Worm (Caenorhabditis elegans) whole organism, L1 larva: ENCODE data around the gene ehbp-1.
A peak's percentile ranks its signal among the peaks of the same experiment; 100 is the strongest.

Experiments used
- C04F5.9 ChIP-seq: sonication (generic microtip); optimal IDR thresholded peaks from 2 replicates; lab custom pipeline; 2016; ENCODE audit warnings: missing genetic modification characterization, missing compliant biosample characterization
- C16A3.4 ChIP-seq: fragments of 150-350 bp; optimal IDR thresholded peaks from 2 replicates; lab custom pipeline; 2014; ENCODE audit warnings: missing biosample characterization, missing genetic modification characterization
- alr-1 ChIP-seq: fragments of 200-800 bp; sonication (Bioruptor generic); optimal IDR thresholded peaks from 2 replicates; lab custom pipeline; 2018; ENCODE audit warnings: borderline replicate concordance, mild to moderate bottlenecking, missing genetic modification characterization, missing compliant biosample characterization
- aly-2 ChIP-seq: fragments of 150-350 bp; optimal IDR thresholded peaks from 2 replicates; lab custom pipeline; 2014; ENCODE audit warnings: missing biosample characterization, missing genetic modification characterization
- ama-1 ChIP-seq: fragments of 150-350 bp; optimal IDR thresholded peaks from 2 replicates; lab custom pipeline; 2014
- blmp-1 ChIP-seq: fragments of 150-350 bp; optimal IDR thresholded peaks from 2 replicates; lab custom pipeline; 2014; ENCODE audit warnings: missing biosample characterization, missing genetic modification characterization
- ceh-63 ChIP-seq: fragments of 200-800 bp; sonication (Bioruptor generic); optimal IDR thresholded peaks from 2 replicates; lab custom pipeline; 2018; ENCODE audit warnings: mild to moderate bottlenecking, missing genetic modification characterization, missing compliant biosample characterization
- ceh-8 ChIP-seq: fragments of 200-800 bp; sonication (Bioruptor generic); optimal IDR thresholded peaks from 2 replicates; lab custom pipeline; 2018; ENCODE audit warnings: mild to moderate bottlenecking, missing genetic modification characterization, moderate library complexity, missing compliant biosample characterization
- ceh-88 ChIP-seq: fragments of 200-800 bp; sonication (Bioruptor generic); IDR thresholded peaks from 2 replicates; pipeline ENCODE4 v1.3.6; 2022; ENCODE audit warnings: missing genetic modification characterization, missing compliant biosample characterization
- ceh-90 ChIP-seq: sonication (generic microtip); optimal IDR thresholded peaks from 2 replicates; lab custom pipeline; 2016; ENCODE audit warnings: missing genetic modification characterization, missing compliant biosample characterization
- dsc-1 ChIP-seq: sonication (generic microtip); optimal IDR thresholded peaks from 2 replicates; lab custom pipeline; 2016; ENCODE audit warnings: mild to moderate bottlenecking, missing genetic modification characterization, missing compliant biosample characterization
- efl-1 ChIP-seq, 4 experiments: fragments of 150-350 bp; optimal IDR thresholded peaks in 3 of 4; peaks in 1 of 4; 1 replicate in 1 of 4; 2 replicates in 3 of 4; lab custom pipeline; 2014; ENCODE audit warnings: missing biosample characterization in 2 of 4, missing genetic modification characterization in 2 of 4, missing genetic modification reagents in 2 of 4
- egl-13 ChIP-seq: sonication (generic microtip); optimal IDR thresholded peaks from 2 replicates; lab custom pipeline; 2016; ENCODE audit warnings: missing genotype, missing genetic modification reagents, missing genetic modification characterization, missing compliant biosample characterization
- elt-2 ChIP-seq: sonication (generic microtip); optimal IDR thresholded peaks from 2 replicates; lab custom pipeline; 2016; ENCODE audit warnings: missing genetic modification characterization, mild to moderate bottlenecking, inconsistent platforms, missing compliant biosample characterization, missing genetic modification reagents
- ets-5 ChIP-seq: fragments of 200-800 bp; sonication (Bioruptor generic); IDR thresholded peaks from 2 replicates; pipeline ENCODE4 v1.3.6; 2022; ENCODE audit warnings: missing genetic modification characterization, missing compliant biosample characterization
- fkh-10 ChIP-seq: sonication (generic microtip); optimal IDR thresholded peaks from 2 replicates; lab custom pipeline; 2017; ENCODE audit warnings: missing biosample characterization, missing genetic modification reagents, missing genetic modification characterization
- grh-1 ChIP-seq: fragments of 200-800 bp; sonication (Bioruptor generic); IDR thresholded peaks from 2 replicates; pipeline ENCODE4 v1.3.6; 2022; ENCODE audit warnings: missing genetic modification reagents, missing genetic modification characterization, missing compliant biosample characterization
- hlh-17 ChIP-seq: fragments of 200-800 bp; sonication (Bioruptor generic); optimal IDR thresholded peaks from 2 replicates; lab custom pipeline; 2018; ENCODE audit warnings: missing genetic modification characterization, mild to moderate bottlenecking, missing compliant biosample characterization, moderate library complexity, borderline replicate concordance
- isw-1 ChIP-seq: fragments of 200-800 bp; sonication (Bioruptor generic); IDR thresholded peaks from 2 replicates; pipeline ENCODE4 v1.3.6; 2022; ENCODE audit warnings: missing genetic modification characterization, missing compliant biosample characterization
- jun-1 ChIP-seq: fragments of 150-350 bp; optimal IDR thresholded peaks from 2 replicates; lab custom pipeline; 2014; ENCODE audit warnings: missing biosample characterization, missing genetic modification reagents, missing genetic modification characterization
- lin-13 ChIP-seq: fragments of 150-350 bp; optimal IDR thresholded peaks from 2 replicates; lab custom pipeline; 2014; ENCODE audit warnings: missing biosample characterization, missing genetic modification reagents, missing genetic modification characterization
- lin-14 ChIP-seq: fragments of 200-800 bp; sonication (Bioruptor generic); optimal IDR thresholded peaks from 2 replicates; lab custom pipeline; 2018; ENCODE audit warnings: mild to moderate bottlenecking, missing genetic modification characterization, moderate library complexity, missing compliant biosample characterization
- lin-15B ChIP-seq: fragments of 150-350 bp; sonication (generic microtip); optimal IDR thresholded peaks from 3 replicates; lab custom pipeline; 2014; ENCODE audit warnings: missing biosample characterization, missing genetic modification characterization
- lin-35 ChIP-seq, 2 experiments: fragments of 150-350 bp; optimal IDR thresholded peaks; 2 replicates each; lab custom pipeline; 2014; ENCODE audit warnings: missing biosample characterization in 2 of 2, missing genetic modification characterization in 2 of 2, missing genetic modification reagents in 2 of 2
- lin-39 ChIP-seq: fragments of 150-350 bp; optimal IDR thresholded peaks from 2 replicates; lab custom pipeline; 2014; ENCODE audit warnings: missing biosample characterization, missing genetic modification reagents, missing genetic modification characterization
- lsy-2 ChIP-seq, 2 experiments: fragments of 150-350 bp; optimal IDR thresholded peaks; 2 replicates each; lab custom pipeline; 2014; ENCODE audit warnings: missing biosample characterization in 2 of 2, missing genetic modification characterization in 2 of 2
- mdl-1 ChIP-seq, 2 experiments: fragments of 150-350 bp; optimal IDR thresholded peaks; 2 replicates each; lab custom pipeline; 2014 to 2017; ENCODE audit warnings: missing biosample characterization in 2 of 2, missing genetic modification characterization in 2 of 2, inconsistent platforms in 1 of 2
- mep-1 ChIP-seq: fragments of 150-350 bp; optimal IDR thresholded peaks from 2 replicates; lab custom pipeline; 2014; ENCODE audit warnings: missing biosample characterization, missing genetic modification characterization
- nhr-11 ChIP-seq: fragments of 150-350 bp; optimal IDR thresholded peaks from 2 replicates; lab custom pipeline; 2014; ENCODE audit warnings: missing biosample characterization, missing genetic modification characterization
- nhr-19 ChIP-seq: fragments of 200-800 bp; sonication (Bioruptor generic); conservative IDR thresholded peaks from 2 replicates; pipeline ENCODE4 v1.3.6; 2022; ENCODE audit warnings: missing genetic modification characterization, missing compliant biosample characterization
- nhr-20 ChIP-seq: sonication (generic microtip); optimal IDR thresholded peaks from 2 replicates; lab custom pipeline; 2016; ENCODE audit warnings: mild to moderate bottlenecking, missing genetic modification characterization, missing compliant biosample characterization
- nhr-47 ChIP-seq: sonication (generic microtip); optimal IDR thresholded peaks from 2 replicates; lab custom pipeline; 2016; ENCODE audit warnings: mild to moderate bottlenecking, missing genetic modification characterization, moderate library complexity, missing compliant biosample characterization
- nhr-71 ChIP-seq: sonication (generic microtip); optimal IDR thresholded peaks from 2 replicates; lab custom pipeline; 2016; ENCODE audit warnings: mild to moderate bottlenecking, missing genetic modification characterization, moderate library complexity, missing compliant biosample characterization
- nhr-76 ChIP-seq: sonication (generic microtip); optimal IDR thresholded peaks from 2 replicates; lab custom pipeline; 2017; ENCODE audit warnings: missing biosample characterization, missing genetic modification characterization
- nhr-77 ChIP-seq: fragments of 150-350 bp; optimal IDR thresholded peaks from 2 replicates; lab custom pipeline; 2014; ENCODE audit warnings: missing biosample characterization, missing genetic modification characterization
- nhr-85 ChIP-seq: sonication (generic microtip); peaks from one replicate; lab custom pipeline; 2016; ENCODE audit warnings: missing genetic modification characterization, inconsistent platforms, missing compliant biosample characterization
- nhr-90 ChIP-seq: sonication (generic microtip); optimal IDR thresholded peaks from 2 replicates; lab custom pipeline; 2016; ENCODE audit warnings: mild to moderate bottlenecking, missing genetic modification characterization, missing compliant biosample characterization; ENCODE audit not compliant: poor library complexity
- pag-3 ChIP-seq: sonication (generic microtip); optimal IDR thresholded peaks from 2 replicates; lab custom pipeline; 2017; ENCODE audit warnings: missing genetic modification characterization, mild to moderate bottlenecking, missing compliant biosample characterization, antibody characterized with exemption, borderline replicate concordance; ENCODE audit not compliant: insufficient read depth
- pax-3 ChIP-seq: fragments of 200-800 bp; sonication (Bioruptor generic); optimal IDR thresholded peaks from 2 replicates; lab custom pipeline; 2018; ENCODE audit warnings: mild to moderate bottlenecking, missing genetic modification characterization, moderate library complexity, missing compliant biosample characterization
- pqm-1 ChIP-seq: sonication (generic microtip); optimal IDR thresholded peaks from 3 replicates; lab custom pipeline; 2017; ENCODE audit warnings: missing biosample characterization, missing genetic modification characterization
- snpc-4 ChIP-seq: fragments of 150-350 bp; optimal IDR thresholded peaks from 2 replicates; lab custom pipeline; 2014; ENCODE audit warnings: missing biosample characterization, missing genetic modification characterization
- snu-23 ChIP-seq: sonication (generic microtip); optimal IDR thresholded peaks from 2 replicates; lab custom pipeline; 2016; ENCODE audit warnings: missing genetic modification characterization, missing compliant biosample characterization
- swsn-7 ChIP-seq: sonication (generic microtip); optimal IDR thresholded peaks from 2 replicates; lab custom pipeline; 2016; ENCODE audit warnings: missing genetic modification characterization, missing compliant biosample characterization
- tbx-2 ChIP-seq: sonication (generic microtip); optimal IDR thresholded peaks from 2 replicates; lab custom pipeline; 2016; ENCODE audit warnings: missing genetic modification characterization, missing compliant biosample characterization
- tlp-1 ChIP-seq: fragments of 150-350 bp; optimal IDR thresholded peaks from 2 replicates; lab custom pipeline; 2014; ENCODE audit warnings: missing biosample characterization, missing genetic modification characterization
- unc-30 ChIP-seq: sonication (generic microtip); optimal IDR thresholded peaks from 2 replicates; lab custom pipeline; 2017; ENCODE audit warnings: missing biosample characterization, missing genetic modification characterization
- xbp-1 ChIP-seq: sonication (generic microtip); optimal IDR thresholded peaks from 2 replicates; lab custom pipeline; 2016; ENCODE audit warnings: missing genetic modification characterization, missing compliant biosample characterization

The ehbp-1 gene

ce11 chrV:9500826-9501451, 49.5 kb upstream of the ehbp-1 start, which contains the start of gene swt-5:
swt-5 (plus strand) TSS chrV:9501401.
- TF ChIP-seq unc-30 (tag; lab: Kevin White, UChicago) (no peak), ceh-8 (GFP tag; lab: Kevin White, UChicago) (no peak), nhr-11 (tag; lab: Kevin White, UChicago) (no peak), lin-14 (GFP tag; lab: Kevin White, UChicago) (no peak), swsn-7 (tag; lab: Kevin White, UChicago) (no peak), ama-1 (lab: Kevin White, UChicago) (no peak), lin-15B (tag; lab: Kevin White, UChicago) (no peak), lsy-2 (tag; optimal IDR thresholded peaks at IDR 0.05; lab: Kevin White, UChicago) (no peak), nhr-90 (tag; lab: Kevin White, UChicago) (no peak)

- TF ChIP-seq ama-1 (lab: Kevin White, UChicago): peak; percentile 5
- TF ChIP-seq lin-35 (GFP tag; optimal IDR thresholded peaks at IDR 0.05; lab: Kevin White, UChicago): peak; percentile 61
- TF ChIP-seq tbx-2 (tag; lab: Kevin White, UChicago): peak; percentile 75
- no peak for TF ChIP-seq tlp-1
- peak; percentile 54 to 57 for TF ChIP-seq efl-1 (optimal IDR thresholded peaks at IDR 0.05; lab: Kevin White, UChicago)
- TF ChIP-seq efl-1 (GFP tag; optimal IDR thresholded peaks at IDR 0.05 in 1 of 2; lab: Kevin White, UChicago): peak; percentile 34 to 95
- TF ChIP-seq fkh-10 (GFP tag; lab: Kevin White, UChicago): peak; percentile 40
- TF ChIP-seq xbp-1: peak; percentile 69
- TF ChIP-seq blmp-1 (tag; lab: Kevin White, UChicago): peak; percentile 1
- peak; percentile 30 for TF ChIP-seq C04F5.9 (tag; lab: Kevin White, UChicago)
- TF ChIP-seq C16A3.4: peak; percentile 49
- peak; percentile 56 to 71 for TF ChIP-seq lsy-2 (tag; optimal IDR thresholded peaks at IDR 0.05; lab: Kevin White, UChicago)
- TF ChIP-seq ceh-90 (tag; lab: Kevin White, UChicago): no peak
- peak; percentile 95 for TF ChIP-seq snpc-4 (tag; lab: Kevin White, UChicago)
- TF ChIP-seq nhr-11 (tag; lab: Kevin White, UChicago): no peak
- TF ChIP-seq lin-15B (tag; lab: Kevin White, UChicago): no peak
- TF ChIP-seq nhr-20: peak; percentile 81
- peak; percentile 65 for TF ChIP-seq nhr-77 (tag; lab: Kevin White, UChicago)
- TF ChIP-seq nhr-19 (GFP tag; lab: Robert Waterston, UW): peak; percentile 81
- TF ChIP-seq unc-30 (tag; lab: Kevin White, UChicago): no peak
- TF ChIP-seq alr-1 (tag; lab: Kevin White, UChicago): no peak
- TF ChIP-seq isw-1 (GFP tag; lab: Robert Waterston, UW): peak; percentile 46
- TF ChIP-seq jun-1 (tag; lab: Kevin White, UChicago): peak; percentile 10
- TF ChIP-seq ets-5 (GFP tag; lab: Robert Waterston, UW): no peak
- no peak for TF ChIP-seq pag-3 (tag; lab: Kevin White, UChicago)
- no peak for TF ChIP-seq nhr-76 (tag; lab: Kevin White, UChicago)
- TF ChIP-seq pax-3: peak; percentile 64
- peak; percentile 67 for TF ChIP-seq egl-13 (tag; lab: Kevin White, UChicago)
- TF ChIP-seq mep-1 (tag; lab: Kevin White, UChicago): peak; percentile 75
- TF ChIP-seq swsn-7 (tag; lab: Kevin White, UChicago): peak; percentile 77
- no peak for TF ChIP-seq lin-13 (GFP tag; lab: Kevin White, UChicago)
- peak; percentile 68 for TF ChIP-seq elt-2 (tag; lab: Kevin White, UChicago)
- peak; percentile 87 for TF ChIP-seq nhr-47
- TF ChIP-seq dsc-1 (tag; lab: Kevin White, UChicago): peak; percentile 81
- no peak for TF ChIP-seq hlh-17 (GFP tag; lab: Kevin White, UChicago)
- TF ChIP-seq lin-39 (tag; lab: Kevin White, UChicago): peak; percentile 18
- TF ChIP-seq aly-2 (tag; lab: Kevin White, UChicago): peak; percentile 19
- TF ChIP-seq mdl-1 (tag; optimal IDR thresholded peaks at IDR 0.05; lab: Kevin White, UChicago): peak in 1 of 2 experiments; percentile 76
- no peak for TF ChIP-seq pqm-1
- TF ChIP-seq snu-23 (GFP tag; lab: Kevin White, UChicago): peak; percentile 89
- no peak for TF ChIP-seq ceh-63
- TF ChIP-seq grh-1 (GFP tag; lab: Robert Waterston, UW): peak; percentile 41
- peak; percentile 87 for TF ChIP-seq nhr-71 (tag; lab: Kevin White, UChicago)
- TF ChIP-seq ceh-88 (GFP tag; lab: Robert Waterston, UW): 0 out of 2 replicates have a peak, but pooled peaks have one; percentile 20
- TF ChIP-seq nhr-85: peak; percentile 83
Observed at ce11 chrV:9503152-9503817, 47.2 kb upstream of the ehbp-1 start.
